Worm (Caenorhabditis elegans) whole organism, L2 larva: ENCODE results near the gene ZC53.22.

ENCODE experiments used
- Y55F3AM.14 ChIP-seq: fragments of 200-800 bp; sonication (Bioruptor generic); optimal IDR thresholded peaks from 2 replicates; lab custom pipeline; 2018; ENCODE audit warnings: mild to moderate bottlenecking, missing genetic modification characterization, missing compliant biosample characterization
- ama-1 ChIP-seq: fragments of 150-350 bp; optimal IDR thresholded peaks from 2 replicates; lab custom pipeline; 2018; ENCODE audit warnings: inconsistent platforms
- elt-1 ChIP-seq: fragments of 150-350 bp; optimal IDR thresholded peaks from 2 replicates; lab custom pipeline; 2014; ENCODE audit warnings: missing biosample characterization, missing genetic modification characterization
- elt-3 ChIP-seq: sonication (generic microtip); optimal IDR thresholded peaks from 2 replicates; lab custom pipeline; 2017; ENCODE audit warnings: missing biosample characterization, missing genetic modification characterization
- lin-13 ChIP-seq: fragments of 150-350 bp; optimal IDR thresholded peaks from 2 replicates; lab custom pipeline; 2014; ENCODE audit warnings: missing biosample characterization, missing genetic modification reagents, missing genetic modification characterization
- lsy-2 ChIP-seq, 2 experiments: fragments of 150-350 bp in 1 of 2; sonication (generic microtip) in 1 of 2; optimal IDR thresholded peaks; 2 replicates each; lab custom pipeline; 2014 to 2017; ENCODE audit warnings: missing biosample characterization in 2 of 2, missing genetic modification characterization in 2 of 2
- mbf-1 ChIP-seq: sonication (generic microtip); optimal IDR thresholded peaks from 2 replicates; lab custom pipeline; 2017; ENCODE audit warnings: missing biosample characterization, missing genetic modification characterization
- nhr-12 ChIP-seq: fragments of 150-350 bp; optimal IDR thresholded peaks from 2 replicates; lab custom pipeline; 2014; ENCODE audit warnings: missing biosample characterization, missing genetic modification characterization
- skn-1 ChIP-seq: sonication (generic microtip); optimal IDR thresholded peaks from 2 replicates; lab custom pipeline; 2017; ENCODE audit warnings: missing biosample characterization, missing genetic modification characterization
- snpc-4 ChIP-seq: fragments of 150-350 bp; optimal IDR thresholded peaks from 2 replicates; lab custom pipeline; 2014; ENCODE audit warnings: missing biosample characterization, missing genetic modification characterization
- unc-39 ChIP-seq: fragments of 150-350 bp; optimal IDR thresholded peaks from 2 replicates; lab custom pipeline; 2014; ENCODE audit warnings: missing biosample characterization, missing genetic modification characterization
- unc-55 ChIP-seq: fragments of 150-350 bp; sonication (generic microtip); optimal IDR thresholded peaks from 3 replicates; lab custom pipeline; 2014; ENCODE audit warnings: missing biosample characterization, missing genetic modification reagents, missing genetic modification characterization
- unc-62 ChIP-seq: fragments of 150-350 bp; optimal IDR thresholded peaks from 2 replicates; lab custom pipeline; 2014; ENCODE audit warnings: missing biosample characterization, missing genetic modification reagents, missing genetic modification characterization
- zag-1 ChIP-seq: fragments of 150-350 bp; optimal IDR thresholded peaks from 2 replicates; lab custom pipeline; 2014; ENCODE audit warnings: missing biosample characterization, missing genetic modification characterization

ce11 chrX:1969575-1969974, 47.4 kb upstream of the ZC53.22 start, which contains the start of gene str-79:
- no peak for TF ChIP-seq Y55F3AM.14 (GFP tag; lab: Kevin White, UChicago)
- no peak for TF ChIP-seq nhr-12 (tag; lab: Kevin White, UChicago)
- no peak for TF ChIP-seq ama-1 (lab: Kevin White, UChicago)
- TF ChIP-seq elt-1 (tag; lab: Kevin White, UChicago) = no peak
- TF ChIP-seq mbf-1 (tag; lab: Kevin White, UChicago) = no peak
- no peak for TF ChIP-seq lin-13
- TF ChIP-seq unc-62 (GFP tag; lab: Kevin White, UChicago) = no peak
- no peak for TF ChIP-seq zag-1
- no peak for TF ChIP-seq snpc-4 (tag; lab: Kevin White, UChicago)
- TF ChIP-seq unc-39 (tag; lab: Kevin White, UChicago) = no peak
- TF ChIP-seq unc-55 (GFP tag; lab: Kevin White, UChicago) = no peak
- TF ChIP-seq lsy-2 (tag; optimal IDR thresholded peaks at IDR 0.05; lab: Kevin White, UChicago) = no peak
- no peak for TF ChIP-seq elt-3 (tag; lab: Kevin White, UChicago)
- no peak for TF ChIP-seq skn-1
